Fruit fly (Drosophila melanogaster) whole organism: Measurements from ENCODE around the gene DAAM.

Experiments
- CG8478 ChIP-seq: fragments of >200 bp; optimal IDR thresholded peaks from 2 replicates; lab custom pipeline; 2018; ENCODE audit warnings: inconsistent platforms
- Dll ChIP-seq: fragments of >200 bp; optimal IDR thresholded peaks from 2 replicates; lab custom pipeline; 2017
- EcR ChIP-seq, 2 experiments: fragments of >200 bp; optimal IDR thresholded peaks; 2 replicates each; lab custom pipeline; 2017; ENCODE audit warnings: missing biosample characterization in 2 of 2, missing genetic modification characterization in 2 of 2, missing genetic modification reagents in 2 of 2
- pan ChIP-seq: fragments of >200 bp; optimal IDR thresholded peaks from 2 replicates; lab custom pipeline; 2017
- psq ChIP-seq: fragments of >200 bp; optimal IDR thresholded peaks from 2 replicates; lab custom pipeline; 2017

DNA sequence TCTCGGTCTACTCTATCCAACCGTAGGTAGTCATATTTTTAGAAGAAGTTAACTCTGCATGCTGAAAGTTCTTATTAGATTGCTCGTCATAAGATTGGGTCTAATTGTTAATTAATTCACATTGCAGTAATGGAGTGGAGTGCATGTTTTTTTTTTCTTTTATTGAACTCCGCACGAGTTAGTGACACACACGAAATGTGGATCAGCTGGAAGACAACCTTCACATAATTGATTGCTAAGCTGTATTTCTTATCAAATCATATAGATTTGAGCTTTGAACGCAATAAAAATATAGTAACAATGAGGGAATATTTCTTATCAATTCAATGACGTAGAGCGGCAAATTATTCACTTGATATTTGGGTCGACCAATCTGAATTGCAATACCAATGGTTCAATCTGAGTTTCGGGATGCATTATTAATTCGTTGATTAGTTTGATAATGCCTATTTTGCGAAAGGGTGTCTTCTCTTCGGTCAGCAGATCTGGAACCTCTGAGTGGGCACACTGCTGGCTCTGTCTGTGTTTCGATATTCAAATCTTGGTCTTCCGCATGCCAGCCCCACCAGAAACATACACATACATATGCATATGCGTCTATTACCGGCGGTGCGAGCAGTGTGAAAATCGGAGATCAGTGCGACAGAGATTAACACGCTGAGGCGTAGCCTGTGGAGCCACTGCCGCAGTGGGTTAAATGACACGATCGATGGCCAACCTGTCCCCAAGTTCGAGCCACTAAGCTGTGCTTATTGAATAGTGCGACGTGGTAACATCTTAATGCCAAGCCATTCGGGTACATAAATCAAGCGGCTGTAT, 43.1 kb downstream of the DAAM start:
- no peak for TF ChIP-seq psq (lab: Kevin White, UChicago)
- no peak for TF ChIP-seq CG8478 (lab: Kevin White, UChicago)
- no peak for TF ChIP-seq Dll (lab: Kevin White, UChicago)
- no peak for TF ChIP-seq pan (lab: Kevin White, UChicago)
- no peak for TF ChIP-seq EcR (GFP tag; optimal IDR thresholded peaks at IDR 0.05; lab: Kevin White, UChicago)
